Worm (Caenorhabditis elegans) whole organism, L4 larva: ENCODE data around the gene F49E12.12.
A peak's percentile ranks its signal among the peaks of the same experiment; 100 is the strongest.

Experiments
- F26F4.8 ChIP-seq: fragments of 200-800 bp; sonication (Bioruptor generic); conservative IDR thresholded peaks from 2 replicates; pipeline ENCODE4 v1.3.6; 2022; ENCODE audit warnings: missing genetic modification characterization, missing compliant biosample characterization
- F49E8.2 ChIP-seq: sonication (generic microtip); optimal IDR thresholded peaks from 2 replicates; lab custom pipeline; 2016; ENCODE audit warnings: missing compliant biosample characterization, mild to moderate bottlenecking, missing genetic modification characterization, borderline replicate concordance
- Y48G9A.11 ChIP-seq: fragments of 200-800 bp; sonication (Bioruptor generic); IDR thresholded peaks from 2 replicates; pipeline ENCODE4 v1.3.6; 2022; ENCODE audit warnings: missing genetic modification reagents, missing genetic modification characterization, missing compliant biosample characterization
- ZK337.2 ChIP-seq: fragments of 200-800 bp; sonication (Bioruptor generic); IDR thresholded peaks from 2 replicates; pipeline ENCODE4 v1.3.6; 2022; ENCODE audit warnings: missing genetic modification reagents, missing genetic modification characterization, missing compliant biosample characterization
- aha-1 ChIP-seq: fragments of 150-350 bp; peaks from one replicate; lab custom pipeline; 2014; ENCODE audit warnings: missing biosample characterization, missing genetic modification characterization
- ama-1 ChIP-seq: fragments of 150-350 bp; optimal IDR thresholded peaks from 2 replicates; lab custom pipeline; 2014; ENCODE audit warnings: inconsistent platforms, mixed read lengths
- arid-1 ChIP-seq: fragments of 200-800 bp; sonication (Bioruptor generic); conservative IDR thresholded peaks from 2 replicates; pipeline ENCODE4 v1.3.6; 2022; ENCODE audit warnings: missing genetic modification reagents, missing genetic modification characterization, missing compliant biosample characterization
- attf-4 ChIP-seq: sonication (generic microtip); optimal IDR thresholded peaks from 3 replicates; lab custom pipeline; 2017; ENCODE audit warnings: missing biosample characterization, missing genetic modification characterization
- ceh-20 ChIP-seq: fragments of 200-800 bp; sonication (Bioruptor generic); IDR thresholded peaks from 2 replicates; pipeline ENCODE4 v1.3.6; 2022; ENCODE audit warnings: missing genetic modification reagents, missing genetic modification characterization, missing compliant biosample characterization
- ceh-28 ChIP-seq: fragments of 150-350 bp; optimal IDR thresholded peaks from 2 replicates; lab custom pipeline; 2014; ENCODE audit warnings: missing biosample characterization, missing genetic modification reagents, missing genetic modification characterization
- ceh-44 ChIP-seq: fragments of 200-800 bp; sonication (Bioruptor generic); IDR thresholded peaks from 2 replicates; pipeline ENCODE4 v1.3.6; 2022; ENCODE audit warnings: missing genetic modification reagents, missing genetic modification characterization, missing compliant biosample characterization
- ceh-82 ChIP-seq: sonication (generic microtip); optimal IDR thresholded peaks from 2 replicates; lab custom pipeline; 2017; ENCODE audit warnings: missing biosample characterization, missing genetic modification characterization
- ctbp-1 ChIP-seq: fragments of 200-800 bp; sonication (Bioruptor generic); IDR thresholded peaks from 2 replicates; pipeline ENCODE4 v1.3.6; 2022; ENCODE audit warnings: missing genetic modification reagents, missing genetic modification characterization, missing compliant biosample characterization
- daf-16 ChIP-seq, 3 experiments: sonication (generic microtip); optimal IDR thresholded peaks; 2 replicates each; lab custom pipeline; 2016 to 2017; ENCODE audit warnings: missing genetic modification characterization in 3 of 3, missing genetic modification reagents in 3 of 3, mild to moderate bottlenecking in 2 of 3, missing compliant biosample characterization in 2 of 3, missing biosample characterization in 1 of 3, moderate library complexity in 1 of 3
- daf-19 ChIP-seq: fragments of 200-800 bp; sonication (Bioruptor generic); conservative IDR thresholded peaks from 2 replicates; pipeline ENCODE4 v1.3.6; 2022; ENCODE audit warnings: missing genetic modification characterization, missing compliant biosample characterization
- dmd-6 ChIP-seq: fragments of 200-800 bp; sonication (Bioruptor generic); IDR thresholded peaks from 2 replicates; pipeline ENCODE4 v1.3.6; 2022; ENCODE audit warnings: missing genetic modification reagents, missing genetic modification characterization, missing compliant biosample characterization
- dmd-8 ChIP-seq: fragments of 200-800 bp; sonication (Bioruptor generic); IDR thresholded peaks from 2 replicates; pipeline ENCODE4 v1.3.6; 2022; ENCODE audit warnings: missing genetic modification characterization, missing compliant biosample characterization
- dpl-1 ChIP-seq: fragments of 150-350 bp; optimal IDR thresholded peaks from 2 replicates; lab custom pipeline; 2014; ENCODE audit warnings: missing biosample characterization, missing genetic modification reagents, missing genetic modification characterization
- duxl-1 ChIP-seq: sonication (generic microtip); optimal IDR thresholded peaks from 2 replicates; lab custom pipeline; 2016; ENCODE audit warnings: mild to moderate bottlenecking, missing genetic modification characterization, moderate library complexity, missing compliant biosample characterization; ENCODE audit not compliant: poor library complexity
- dve-1 ChIP-seq: sonication (generic microtip); optimal IDR thresholded peaks from 2 replicates; lab custom pipeline; 2017; ENCODE audit warnings: antibody characterized with exemption, mild to moderate bottlenecking, missing genetic modification characterization, missing compliant biosample characterization; ENCODE audit not compliant: insufficient read depth
- fkh-10 ChIP-seq: fragments of 150-350 bp; optimal IDR thresholded peaks from 2 replicates; lab custom pipeline; 2014; ENCODE audit warnings: missing biosample characterization, missing genetic modification reagents, missing genetic modification characterization
- hlh-11 ChIP-seq: fragments of 200-800 bp; sonication (Bioruptor generic); optimal IDR thresholded peaks from 2 replicates; lab custom pipeline; 2018; ENCODE audit warnings: mild to moderate bottlenecking, missing genetic modification characterization, missing compliant biosample characterization
- hmg-1.1 ChIP-seq: fragments of 200-800 bp; sonication (Bioruptor generic); IDR thresholded peaks from 2 replicates; pipeline ENCODE4 v1.3.6; 2022; ENCODE audit warnings: missing genetic modification reagents, missing genetic modification characterization, missing compliant biosample characterization
- lin-39 ChIP-seq: fragments of 150-350 bp; optimal IDR thresholded peaks from 2 replicates; lab custom pipeline; 2014; ENCODE audit warnings: missing biosample characterization, missing genetic modification reagents, missing genetic modification characterization
- mdl-1 ChIP-seq, 2 experiments: fragments of 150-350 bp in 1 of 2; sonication (generic microtip) in 1 of 2; optimal IDR thresholded peaks; 2 replicates each; lab custom pipeline; 2014 to 2017; ENCODE audit warnings: missing biosample characterization in 2 of 2, missing genetic modification characterization in 2 of 2
- mxl-3 ChIP-seq: fragments of 200-800 bp; sonication (Bioruptor generic); optimal IDR thresholded peaks from 2 replicates; lab custom pipeline; 2018; ENCODE audit warnings: mild to moderate bottlenecking, missing genetic modification characterization, missing compliant biosample characterization
- nhr-10 ChIP-seq: fragments of 150-350 bp; optimal IDR thresholded peaks from 2 replicates; lab custom pipeline; 2014; ENCODE audit warnings: missing biosample characterization, missing genetic modification characterization
- nhr-25 ChIP-seq: sonication (generic microtip); optimal IDR thresholded peaks from 2 replicates; lab custom pipeline; 2017; ENCODE audit warnings: missing genetic modification characterization, mild to moderate bottlenecking, missing compliant biosample characterization, antibody characterized with exemption, moderate library complexity, borderline replicate concordance; ENCODE audit not compliant: insufficient read depth
- nhr-28 ChIP-seq: fragments of 150-350 bp; optimal IDR thresholded peaks from 2 replicates; lab custom pipeline; 2014; ENCODE audit warnings: missing biosample characterization, missing genetic modification characterization
- nhr-42 ChIP-seq: fragments of 200-800 bp; sonication (Bioruptor generic); IDR thresholded peaks from 2 replicates; pipeline ENCODE4 v1.3.6; 2022; ENCODE audit warnings: missing genetic modification characterization, missing compliant biosample characterization
- pqm-1 ChIP-seq: sonication (generic microtip); optimal IDR thresholded peaks from 2 replicates; lab custom pipeline; 2017; ENCODE audit warnings: missing biosample characterization, missing genetic modification characterization
- rbr-2 ChIP-seq: sonication (generic microtip); optimal IDR thresholded peaks from 2 replicates; lab custom pipeline; 2016; ENCODE audit warnings: missing genotype, missing genetic modification characterization, missing compliant biosample characterization
- saeg-2 ChIP-seq: fragments of 200-800 bp; sonication (Bioruptor generic); IDR thresholded peaks from 2 replicates; pipeline ENCODE4 v1.3.6; 2022; ENCODE audit warnings: missing genetic modification reagents, missing genetic modification characterization, missing compliant biosample characterization
- set-16 ChIP-seq: fragments of 200-800 bp; sonication (Bioruptor generic); IDR thresholded peaks from 2 replicates; pipeline ENCODE4 v1.3.6; 2022; ENCODE audit warnings: missing genetic modification reagents, missing genetic modification characterization, missing compliant biosample characterization
- snpc-4 ChIP-seq: fragments of 150-350 bp; optimal IDR thresholded peaks from 2 replicates; lab custom pipeline; 2014; ENCODE audit warnings: missing biosample characterization, missing genetic modification characterization
- tra-1 ChIP-seq: fragments of 200-800 bp; sonication (Bioruptor generic); IDR thresholded peaks from 2 replicates; pipeline ENCODE4 v1.3.6; 2022; ENCODE audit warnings: missing genetic modification reagents, missing genetic modification characterization, missing compliant biosample characterization
- unc-62 ChIP-seq, 3 experiments: fragments of 150-350 bp in 1 of 3; sonication (generic microtip); optimal IDR thresholded peaks in 2 of 3; peaks in 1 of 3; 1 replicate in 1 of 3; 2 replicates in 2 of 3; lab custom pipeline; 2014 to 2017; ENCODE audit warnings: missing biosample characterization in 3 of 3, missing genetic modification characterization in 3 of 3, missing genetic modification reagents in 3 of 3, missing genotype in 1 of 3
- zfp-3 ChIP-seq: fragments of 200-800 bp; sonication (Bioruptor generic); conservative IDR thresholded peaks from 2 replicates; pipeline ENCODE4 v1.3.6; 2022; ENCODE audit warnings: missing genetic modification reagents, missing genetic modification characterization, missing compliant biosample characterization
- zip-2 ChIP-seq: fragments of 150-350 bp; optimal IDR thresholded peaks from 2 replicates; lab custom pipeline; 2014; ENCODE audit warnings: missing biosample characterization, missing genetic modification characterization

F49E12.12 gene

ce11 chrII:8399997-8400396 is 18.7 kb downstream of the F49E12.12 start (continued):
- TF ChIP-seq hmg-1.1 (no peak), ceh-44 (GFP tag; lab: Robert Waterston, UW) (no peak), dve-1 (tag; lab: Kevin White, UChicago) (peak; percentile 20), attf-4 (tag; lab: Kevin White, UChicago) (no peak), nhr-25 (no peak), nhr-28 (peak; percentile 47), ama-1 (no peak), F49E8.2 (no peak)

- TF ChIP-seq tra-1 (no peak), daf-16 (GFP tag; optimal IDR thresholded peaks at IDR 0.05; lab: Kevin White, UChicago) (no peak), daf-16 (tag; optimal IDR thresholded peaks at IDR 0.05; lab: Kevin White, UChicago) (no peak), saeg-2 (GFP tag; lab: Robert Waterston, UW) (no peak), mdl-1 (tag; optimal IDR thresholded peaks at IDR 0.05; lab: Kevin White, UChicago) (no peak), duxl-1 (tag; lab: Kevin White, UChicago) (no peak), fkh-10 (no peak), daf-19 (GFP tag; lab: Robert Waterston, UW) (no peak), dpl-1 (GFP tag; lab: Kevin White, UChicago) (no peak), mxl-3 (GFP tag; lab: Kevin White, UChicago) (no peak), nhr-10 (tag; lab: Kevin White, UChicago) (no peak), dmd-8 (GFP tag; lab: Robert Waterston, UW) (no peak), nhr-42 (GFP tag; lab: Robert Waterston, UW) (no peak), ceh-28 (tag; lab: Kevin White, UChicago) (no peak), ceh-82 (tag; lab: Kevin White, UChicago) (no peak), dmd-6 (GFP tag; lab: Robert Waterston, UW) (no peak), lin-39 (no peak), zfp-3 (GFP tag; lab: Robert Waterston, UW) (no peak), arid-1 (no peak)
Observed at ce11 chrII:8404748-8405147, 23.5 kb downstream of the F49E12.12 start, which contains the start of gene skpo-1. skpo-1 (minus strand) TSS chrII:8404848.

ce11 chrII:8405303-8405702 is 24.0 kb downstream of the F49E12.12 start, which contains the start of gene ubc-24:
ubc-24 (plus strand) TSS chrII:8405603.
- TF ChIP-seq ceh-20 (GFP tag; lab: Robert Waterston, UW), result no peak
- TF ChIP-seq dmd-8 (GFP tag; lab: Robert Waterston, UW), result no peak
- TF ChIP-seq dmd-6 (GFP tag; lab: Robert Waterston, UW), result no peak
- no peak for TF ChIP-seq set-16 (GFP tag; lab: Robert Waterston, UW)
- TF ChIP-seq Y48G9A.11, result no peak
- no peak for TF ChIP-seq snpc-4 (tag; lab: Kevin White, UChicago)
- no peak for TF ChIP-seq ctbp-1 (GFP tag; lab: Robert Waterston, UW)
- no peak for TF ChIP-seq ceh-44 (GFP tag; lab: Robert Waterston, UW)
- no peak for TF ChIP-seq pqm-1 (tag; lab: Kevin White, UChicago)
- TF ChIP-seq zip-2 (tag; lab: Kevin White, UChicago), result no peak
- no peak for TF ChIP-seq dve-1 (tag; lab: Kevin White, UChicago)
- TF ChIP-seq tra-1, result no peak
- TF ChIP-seq aha-1 (tag; lab: Kevin White, UChicago), result no peak

ce11 chrII:8407491-8407890 is 26.2 kb downstream of the F49E12.12 start, which contains the start of gene sra-13:
sra-13 (plus strand) TSS chrII:8407685.
- no peak for TF ChIP-seq F26F4.8
- no peak for TF ChIP-seq hlh-11 (tag; lab: Kevin White, UChicago)
- TF ChIP-seq ZK337.2, result no peak
- no peak for TF ChIP-seq rbr-2
- peak in 1 of 2 experiments; percentile 93 for TF ChIP-seq unc-62 (GFP tag; optimal IDR thresholded peaks at IDR 0.05 in 1 of 2; lab: Kevin White, UChicago)
- no peak for TF ChIP-seq unc-62 (tag; optimal IDR thresholded peaks at IDR 0.05; lab: Kevin White, UChicago)
